Worm (Caenorhabditis elegans): Measurements from ENCODE around the gene let-413.

The let-413 gene

ce11 chrV:8000929-8001513 lies 23.4 kb upstream of the let-413 start, which contains the start of gene Y97E10AR.1:
Gene Y97E10AR.1, plus strand, starts transcription at chrV:8001463.
- no peak for TF ChIP-seq unc-62 (GFP tag; optimal IDR thresholded peaks at IDR 0.05)

- TF ChIP-seq unc-62 (GFP tag; optimal IDR thresholded peaks at IDR 0.05): no peak
Measured at ce11 chrV:7995878-7996277, 18.3 kb upstream of the let-413 start, which contains the start of gene Y97E10AR.2. Gene Y97E10AR.2, plus strand, starts transcription at chrV:7996178.

- no peak for TF ChIP-seq unc-62 (GFP tag; optimal IDR thresholded peaks at IDR 0.05)
Measured at ce11 chrV:7995165-7995564, 17.6 kb upstream of the let-413 start.

ce11 chrV:7994570-7994969 lies 17.0 kb upstream of the let-413 start, which contains the start of gene ceh-76:
Gene ceh-76, minus strand, starts transcription at chrV:7994670.
- TF ChIP-seq unc-62 (GFP tag; optimal IDR thresholded peaks at IDR 0.05): no peak

ce11 chrV:7985860-7986259 lies 8.3 kb upstream of the let-413 start, which contains the start of gene Y97E10AL.1:
Gene Y97E10AL.1, plus strand, starts transcription at chrV:7986160.
- TF ChIP-seq unc-62 (GFP tag; optimal IDR thresholded peaks at IDR 0.05): no peak

ce11 chrV:7983381-7984052 lies 5.9 kb upstream of the let-413 start, which contains the start of the genes natb-1 and abhd-12:
Gene natb-1, minus strand, starts transcription at chrV:7983431.
Gene abhd-12, plus strand, starts transcription at chrV:7983879.
- no peak for TF ChIP-seq unc-62 (GFP tag; optimal IDR thresholded peaks at IDR 0.05)

ce11 chrV:7980993-7981595 lies 3.5 kb upstream of the let-413 start, which contains the start of gene F26D11.1:
Gene F26D11.1, plus strand, starts transcription at chrV:7981545.
- no peak for TF ChIP-seq unc-62 (GFP tag; optimal IDR thresholded peaks at IDR 0.05)

ce11 chrV:7980370-7980987 lies 2.9 kb upstream of the let-413 start:
- TF ChIP-seq unc-62 (GFP tag; optimal IDR thresholded peaks at IDR 0.05): no peak

- TF ChIP-seq unc-62 (GFP tag; optimal IDR thresholded peaks at IDR 0.05): no peak
Measured at ce11 chrV:7978798-7979197, 1.2 kb upstream of the let-413 start.

- no peak for TF ChIP-seq unc-62 (GFP tag; optimal IDR thresholded peaks at IDR 0.05)
Measured at ce11 chrV:7971376-7971775, 6.2 kb downstream of the let-413 start.

- no peak for TF ChIP-seq unc-62 (GFP tag; optimal IDR thresholded peaks at IDR 0.05)
Measured at ce11 chrV:7970519-7970918, 7.1 kb downstream of the let-413 start.

ce11 chrV:7969107-7969506 lies 8.5 kb downstream of the let-413 start, which contains the start of gene che-7:
Gene che-7, minus strand, starts transcription at chrV:7969207.
- TF ChIP-seq unc-62 (GFP tag; optimal IDR thresholded peaks at IDR 0.05): no peak

ce11 chrV:7964429-7964828 lies 13.1 kb downstream of the let-413 start:
- TF ChIP-seq unc-62 (GFP tag; optimal IDR thresholded peaks at IDR 0.05): no peak

- TF ChIP-seq unc-62 (GFP tag; optimal IDR thresholded peaks at IDR 0.05): no peak
Measured at ce11 chrV:7958740-7959320, 18.7 kb downstream of the let-413 start, which contains the start of the genes clec-217 and F26D11.2. Gene clec-217, minus strand, starts transcription at chrV:7958840. Gene F26D11.2, plus strand, starts transcription at chrV:7959270.

ce11 chrV:7956218-7956617 lies 21.4 kb downstream of the let-413 start, which contains the start of gene pals-34:
Gene pals-34, minus strand, starts transcription at chrV:7956497.
- TF ChIP-seq unc-62 (GFP tag; optimal IDR thresholded peaks at IDR 0.05): no peak

- no peak for TF ChIP-seq unc-62 (GFP tag; optimal IDR thresholded peaks at IDR 0.05)
Measured at ce11 chrV:7955168-7955567, 22.4 kb downstream of the let-413 start, which contains the start of gene F26D11.12. Gene F26D11.12, minus strand, starts transcription at chrV:7955312.

Measured in whole organism, dauer.